Fruit fly (Drosophila melanogaster) whole organism, embryonic: Measurements from ENCODE around the gene CG32236.

Experiments
- Ada2b ChIP-seq: fragments of 200-800 bp; sonication (Bioruptor generic); IDR thresholded peaks from 2 replicates; pipeline ENCODE4 v1.3.6; 2022; ENCODE audit warnings: missing biosample characterization, missing genetic modification characterization
- Aef1 ChIP-seq: fragments of 200-800 bp; sonication (Bioruptor generic); IDR thresholded peaks from 3 replicates; pipeline ENCODE4 v1.3.6; 2022; ENCODE audit warnings: missing biosample characterization, missing genetic modification characterization
- CG10979 ChIP-seq: fragments of 200-800 bp; sonication (Bioruptor generic); optimal IDR thresholded peaks from 2 replicates; lab custom pipeline; 2018; ENCODE audit warnings: missing biosample characterization, mild to moderate bottlenecking, missing genetic modification characterization, moderate library complexity
- CG11093 ChIP-seq: fragments of 200-800 bp; sonication (Bioruptor generic); IDR thresholded peaks from 3 replicates; pipeline ENCODE4 v1.3.6; 2022; ENCODE audit warnings: missing biosample characterization, missing genetic modification characterization
- CG11247 ChIP-seq: fragments of 200-800 bp; sonication (Bioruptor generic); IDR thresholded peaks from 2 replicates; pipeline ENCODE4 v1.3.6; 2022; ENCODE audit warnings: missing biosample characterization, missing genetic modification characterization
- CG12659 ChIP-seq: fragments of 200-800 bp; sonication (Bioruptor generic); optimal IDR thresholded peaks from 3 replicates; lab custom pipeline; 2017; ENCODE audit warnings: mild to moderate bottlenecking, missing biosample characterization, missing genetic modification reagents, missing genetic modification characterization
- CG13424 ChIP-seq: fragments of 200-800 bp; sonication (Bioruptor generic); optimal IDR thresholded peaks from 2 replicates; lab custom pipeline; 2019; ENCODE audit warnings: missing biosample characterization, mild to moderate bottlenecking, missing genetic modification characterization, moderate library complexity
- CG13894 ChIP-seq: fragments of 200-800 bp; sonication (Bioruptor generic); optimal IDR thresholded peaks from 3 replicates; lab custom pipeline; 2018; ENCODE audit warnings: missing biosample characterization, mild to moderate bottlenecking, missing genetic modification characterization, moderate library complexity
- CG14441 ChIP-seq: fragments of 200-800 bp; sonication (Bioruptor generic); IDR thresholded peaks from 2 replicates; pipeline ENCODE4 v1.3.6; 2022; ENCODE audit warnings: missing biosample characterization, missing genetic modification characterization
- CG14667 ChIP-seq: fragments of 200-800 bp; sonication (Bioruptor generic); IDR thresholded peaks from 2 replicates; pipeline ENCODE4 v1.3.6; 2022; ENCODE audit warnings: missing biosample characterization, missing genetic modification characterization
- CG1529 ChIP-seq: fragments of 200-800 bp; sonication (Bioruptor generic); optimal IDR thresholded peaks from 3 replicates; lab custom pipeline; 2018; ENCODE audit warnings: missing biosample characterization, missing genetic modification characterization
- CG17328 ChIP-seq: fragments of 200-800 bp; sonication (Bioruptor generic); IDR thresholded peaks from 2 replicates; pipeline ENCODE4 v1.3.6; 2022; ENCODE audit warnings: missing biosample characterization, missing genetic modification characterization
- CG17359 ChIP-seq: fragments of 200-800 bp; sonication (Bioruptor generic); optimal IDR thresholded peaks from 3 replicates; lab custom pipeline; 2018; ENCODE audit warnings: missing biosample characterization, mild to moderate bottlenecking, missing genetic modification characterization, moderate library complexity
- CG17385 ChIP-seq: fragments of 200-800 bp; sonication (Bioruptor generic); optimal IDR thresholded peaks from 3 replicates; lab custom pipeline; 2018; ENCODE audit warnings: missing biosample characterization, mild to moderate bottlenecking, missing genetic modification characterization
- CG2120 ChIP-seq: fragments of 200-800 bp; sonication (Bioruptor generic); optimal IDR thresholded peaks from 3 replicates; lab custom pipeline; 2016; ENCODE audit warnings: missing biosample characterization, missing genetic modification characterization
- CG3163 ChIP-seq: fragments of 200-800 bp; sonication (Bioruptor generic); optimal IDR thresholded peaks from 3 replicates; lab custom pipeline; 2016; ENCODE audit warnings: missing biosample characterization, missing genetic modification characterization
- CG32532 ChIP-seq: fragments of 200-800 bp; sonication (Bioruptor generic); IDR thresholded peaks from 2 replicates; pipeline ENCODE4 v1.3.6; 2022; ENCODE audit warnings: missing biosample characterization, missing genetic modification characterization
- CG43689 ChIP-seq: fragments of 200-800 bp; sonication (Bioruptor generic); IDR thresholded peaks from 2 replicates; pipeline ENCODE4 v1.3.6; 2022; ENCODE audit warnings: missing biosample characterization, missing genetic modification characterization
- CG5953 ChIP-seq: fragments of 200-800 bp; sonication (Bioruptor generic); IDR thresholded peaks from 2 replicates; pipeline ENCODE4 v1.3.6; 2022; ENCODE audit warnings: missing biosample characterization, missing genetic modification characterization
- CG6813 ChIP-seq: fragments of 200-800 bp; sonication (Bioruptor generic); optimal IDR thresholded peaks from 2 replicates; lab custom pipeline; 2017; ENCODE audit warnings: missing biosample characterization, missing genetic modification characterization, mild to moderate bottlenecking, moderate library complexity, missing genetic modification reagents
- CG7839 ChIP-seq: fragments of 200-800 bp; sonication (Bioruptor generic); optimal IDR thresholded peaks from 3 replicates; lab custom pipeline; 2018; ENCODE audit warnings: missing biosample characterization, mild to moderate bottlenecking, missing genetic modification characterization, moderate library complexity
- CG8290 ChIP-seq, 3 experiments: fragments of 200-800 bp; sonication (Bioruptor generic); optimal IDR thresholded peaks; 2 replicates each; lab custom pipeline; 2016 to 2019; ENCODE audit warnings: missing biosample characterization in 3 of 3, missing genetic modification characterization in 3 of 3, mild to moderate bottlenecking in 2 of 3, moderate library complexity in 1 of 3
- CG9817 ChIP-seq: fragments of 200-800 bp; sonication (Bioruptor generic); optimal IDR thresholded peaks from 2 replicates; lab custom pipeline; 2018; ENCODE audit warnings: missing biosample characterization, mild to moderate bottlenecking, missing genetic modification characterization, moderate library complexity
- CoRest ChIP-seq: fragments of 200-800 bp; sonication (Bioruptor generic); optimal IDR thresholded peaks from 3 replicates; lab custom pipeline; 2018; ENCODE audit warnings: missing biosample characterization, mild to moderate bottlenecking, missing genetic modification characterization, moderate library complexity
- D19B ChIP-seq: fragments of 200-800 bp; sonication (Bioruptor generic); optimal IDR thresholded peaks from 2 replicates; lab custom pipeline; 2017; ENCODE audit warnings: missing biosample characterization, mild to moderate bottlenecking, missing genetic modification characterization
- Dfd ChIP-seq, 2 experiments: fragments of >200 bp; optimal IDR thresholded peaks; 2 replicates each; lab custom pipeline; 2017; ENCODE audit warnings: missing biosample characterization in 2 of 2, missing genetic modification characterization in 2 of 2
- Ets65A ChIP-seq: fragments of 200-800 bp; sonication (Bioruptor generic); peaks from one replicate; lab custom pipeline; 2016; ENCODE audit warnings: missing biosample characterization, missing genetic modification characterization
- H2.0 ChIP-seq: fragments of 200-800 bp; sonication (Bioruptor generic); IDR thresholded peaks from 2 replicates; pipeline ENCODE4 v1.3.6; 2022; ENCODE audit warnings: missing biosample characterization, missing genetic modification characterization
- Hr51 ChIP-seq, 2 experiments: fragments of 200-800 bp; sonication (Bioruptor generic); optimal IDR thresholded peaks; 2 replicates in 1 of 2; 3 replicates in 1 of 2; lab custom pipeline; 2016 to 2018; ENCODE audit warnings: missing biosample characterization in 2 of 2, missing genetic modification characterization in 2 of 2, mild to moderate bottlenecking in 1 of 2, moderate library complexity in 1 of 2
- Jarid2 ChIP-seq: fragments of 200-800 bp; sonication (Bioruptor generic); optimal IDR thresholded peaks from 3 replicates; lab custom pipeline; 2017; ENCODE audit warnings: mild to moderate bottlenecking, missing biosample characterization, missing genetic modification reagents, missing genetic modification characterization
- Mes4 ChIP-seq: fragments of 200-800 bp; sonication (Bioruptor generic); optimal IDR thresholded peaks from 2 replicates; lab custom pipeline; 2016; ENCODE audit warnings: missing biosample characterization, missing genetic modification characterization
- Myb ChIP-seq: fragments of 200-800 bp; sonication (Bioruptor generic); optimal IDR thresholded peaks from 2 replicates; lab custom pipeline; 2016; ENCODE audit warnings: missing biosample characterization, missing genetic modification characterization
- NFAT ChIP-seq: fragments of 200-800 bp; sonication (Bioruptor generic); IDR thresholded peaks from 2 replicates; pipeline ENCODE4 v1.3.6; 2022; ENCODE audit warnings: missing biosample characterization, missing genetic modification characterization
- NK7.1 ChIP-seq: fragments of 200-800 bp; sonication (Bioruptor generic); optimal IDR thresholded peaks from 3 replicates; lab custom pipeline; 2016; ENCODE audit warnings: missing biosample characterization, missing genetic modification characterization
- Nf-YC ChIP-seq: fragments of 200-800 bp; optimal IDR thresholded peaks from 3 replicates; lab custom pipeline; 2019; ENCODE audit warnings: missing biosample characterization, mild to moderate bottlenecking, missing genetic modification characterization, moderate library complexity
- PHDP ChIP-seq: fragments of 200-800 bp; sonication (Bioruptor generic); optimal IDR thresholded peaks from 3 replicates; lab custom pipeline; 2018; ENCODE audit warnings: missing biosample characterization, mild to moderate bottlenecking, missing genetic modification characterization, moderate library complexity
- Taf1 ChIP-seq: fragments of 200-800 bp; sonication (Bioruptor generic); IDR thresholded peaks from 2 replicates; pipeline ENCODE4 v1.3.6; 2022; ENCODE audit warnings: missing biosample characterization, missing genetic modification characterization
- al ChIP-seq: fragments of 200-800 bp; sonication (Bioruptor generic); IDR thresholded peaks from 2 replicates; pipeline ENCODE4 v1.3.6; 2022; ENCODE audit warnings: missing biosample characterization, missing genetic modification characterization
- amos ChIP-seq: fragments of 200-800 bp; sonication (Bioruptor generic); IDR thresholded peaks from 2 replicates; pipeline ENCODE4 v1.3.6; 2022; ENCODE audit warnings: missing biosample characterization, missing genetic modification characterization; ENCODE audit not compliant: partially characterized antibody
- az2 ChIP-seq: fragments of 200-800 bp; sonication (Bioruptor generic); optimal IDR thresholded peaks from 3 replicates; lab custom pipeline; 2016; ENCODE audit warnings: missing biosample characterization, missing genetic modification characterization
- hb ChIP-seq: fragments of 200-800 bp; sonication (Bioruptor generic); IDR thresholded peaks from 3 replicates; pipeline ENCODE4 v1.3.6; 2022; ENCODE audit warnings: missing biosample characterization, missing genetic modification characterization; ENCODE audit not compliant: partially characterized antibody
- hbn ChIP-seq: fragments of 200-800 bp; sonication (Bioruptor generic); IDR thresholded peaks from 2 replicates; pipeline ENCODE4 v1.3.6; 2022; ENCODE audit warnings: missing biosample characterization, missing genetic modification characterization; ENCODE audit not compliant: partially characterized antibody
- jigr1 ChIP-seq: fragments of 200-800 bp; sonication (Bioruptor generic); IDR thresholded peaks from 3 replicates; pipeline ENCODE4 v1.3.6; 2022; ENCODE audit warnings: missing biosample characterization, missing genetic modification characterization
- nerfin-1 ChIP-seq: fragments of 200-800 bp; sonication (Bioruptor generic); optimal IDR thresholded peaks from 3 replicates; lab custom pipeline; 2019; ENCODE audit warnings: missing biosample characterization, mild to moderate bottlenecking, missing genetic modification characterization, moderate library complexity
- odd ChIP-seq: fragments of 200-800 bp; sonication (Bioruptor generic); optimal IDR thresholded peaks from 2 replicates; lab custom pipeline; 2017; ENCODE audit warnings: missing biosample characterization, mild to moderate bottlenecking, missing genetic modification characterization
- peb ChIP-seq: fragments of 200-800 bp; sonication (Bioruptor generic); IDR thresholded peaks from 2 replicates; pipeline ENCODE4 v1.3.6; 2022; ENCODE audit warnings: missing biosample characterization, missing genetic modification characterization
- stwl ChIP-seq: fragments of 200-800 bp; sonication (Bioruptor generic); optimal IDR thresholded peaks from 3 replicates; lab custom pipeline; 2018; ENCODE audit warnings: missing biosample characterization, mild to moderate bottlenecking, missing genetic modification characterization, moderate library complexity
- sug ChIP-seq: fragments of 200-800 bp; optimal IDR thresholded peaks from 2 replicates; lab custom pipeline; 2019; ENCODE audit warnings: missing biosample characterization, mild to moderate bottlenecking, missing genetic modification characterization, moderate library complexity
- trem ChIP-seq: fragments of 200-800 bp; optimal IDR thresholded peaks from 3 replicates; lab custom pipeline; 2019; ENCODE audit warnings: missing biosample characterization, mild to moderate bottlenecking, missing genetic modification characterization, moderate library complexity
- unpg ChIP-seq: fragments of 200-800 bp; sonication (Bioruptor generic); optimal IDR thresholded peaks from 3 replicates; lab custom pipeline; 2018; ENCODE audit warnings: missing biosample characterization, mild to moderate bottlenecking, missing genetic modification characterization, moderate library complexity

Gene CG32236

DNA sequence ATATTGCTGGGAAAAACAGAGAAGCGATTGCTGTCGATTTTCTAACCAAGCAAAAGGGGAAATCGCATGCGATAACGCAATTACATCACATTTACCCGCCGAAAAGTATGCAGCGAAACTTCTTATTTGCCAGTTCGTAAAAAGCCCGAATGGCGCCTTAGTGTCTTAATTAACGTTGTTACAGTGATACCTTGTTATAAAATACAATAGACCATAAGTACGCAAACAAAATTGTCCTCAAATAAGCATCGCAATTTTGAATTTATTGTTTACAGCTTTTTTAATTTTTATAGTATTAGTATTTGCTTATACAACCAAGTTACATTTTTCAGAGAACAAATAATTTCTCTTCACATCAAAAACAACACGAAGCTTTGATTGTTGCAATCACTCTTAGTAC lies 23.5 kb upstream of the CG32236 start (continued):
- TF ChIP-seq CG17385 (GFP tag; lab: Kevin White, UChicago) (no peak), CG3163 (GFP tag; lab: Kevin White, UChicago) (no peak), D19B (GFP tag; lab: Kevin White, UChicago) (no peak), Ets65A (GFP tag; lab: Kevin White, UChicago) (peak; percentile 23), nerfin-1 (no peak), jigr1 (GFP tag; lab: Robert Waterston, UW) (no peak), Ada2b (GFP tag; lab: Robert Waterston, UW) (no peak; the same call in 1 of the 2 replicates), CG9817 (tag; lab: Kevin White, UChicago) (no peak), CG6813 (GFP tag; lab: Kevin White, UChicago) (no peak), NFAT (peak; percentile 57; the same call in 1 of the 2 replicates), CG13894 (tag; lab: Kevin White, UChicago) (no peak), az2 (GFP tag; lab: Kevin White, UChicago) (peak; percentile 32), peb (GFP tag; lab: Robert Waterston, UW) (peak; percentile 35; the same call in 1 of the 2 replicates), CG32532 (peak; percentile 80), CG5953 (GFP tag; lab: Robert Waterston, UW) (no peak), CG14441 (0 out of 2 replicates have a peak, but pooled peaks have one; percentile 13), CG1529 (GFP tag; lab: Kevin White, UChicago) (no peak), sug (tag; lab: Kevin White, UChicago) (no peak), CG14667 (GFP tag; lab: Robert Waterston, UW) (peak; percentile 29; the same call in 1 of the 2 replicates), amos (GFP tag; lab: Robert Waterston, UW) (no peak), CG12659 (no peak), CG11247 (GFP tag; lab: Robert Waterston, UW) (peak; percentile 47; the same call in 1 of the 2 replicates), hb (GFP tag; lab: Robert Waterston, UW) (no peak), CG8290 (GFP tag; optimal IDR thresholded peaks at IDR 0.05; lab: Kevin White, UChicago) (no peak), CG8290 (tag; optimal IDR thresholded peaks at IDR 0.05; lab: Kevin White, UChicago) (peak in 1 of 2 experiments; percentile 41), PHDP (tag; lab: Kevin White, UChicago) (peak; percentile 42), odd (GFP tag; lab: Kevin White, UChicago) (no peak), CG7839 (tag; lab: Kevin White, UChicago) (peak; percentile 44), CG13424 (tag; lab: Kevin White, UChicago) (no peak), CG17359 (tag; lab: Kevin White, UChicago) (peak; percentile 15), Myb (GFP tag; lab: Kevin White, UChicago) (no peak), H2.0 (GFP tag; lab: Robert Waterston, UW) (0 out of 2 replicates have a peak, but pooled peaks have one; percentile 32), CG11093 (GFP tag; lab: Robert Waterston, UW) (no peak), CoRest (peak; percentile 19), Hr51 (GFP tag; optimal IDR thresholded peaks at IDR 0.05; lab: Kevin White, UChicago) (peak in 1 of 2 experiments; percentile 32), stwl (tag; lab: Kevin White, UChicago) (peak; percentile 52), CG17328 (GFP tag; lab: Robert Waterston, UW) (peak; percentile 39; the same call in 1 of the 2 replicates), Jarid2 (GFP tag; lab: Kevin White, UChicago) (no peak), al (no peak), trem (tag; lab: Kevin White, UChicago) (no peak), NK7.1 (no peak), hbn (no peak), unpg (GFP tag; lab: Kevin White, UChicago) (peak; percentile 41), Mes4 (GFP tag; lab: Kevin White, UChicago) (peak; percentile 8), CG43689 (GFP tag; lab: Robert Waterston, UW) (0 out of 2 replicates have a peak, but pooled peaks have one; percentile 36), Dfd (GFP tag; optimal IDR thresholded peaks at IDR 0.05; lab: Kevin White, UChicago) (no peak), CG2120 (GFP tag; lab: Kevin White, UChicago) (peak; percentile 35), CG10979 (tag; lab: Kevin White, UChicago) (no peak), Taf1 (GFP tag; lab: Robert Waterston, UW) (0 out of 2 replicates have a peak, but pooled peaks have one; percentile 11), Aef1 (GFP tag; lab: Robert Waterston, UW) (peak; percentile 51; the same call in 2 of the 3 replicates), Nf-YC (tag; lab: Kevin White, UChicago) (no peak)
